Fruit fly (Drosophila melanogaster) whole organism, embryonic: ENCODE data around the gene Ciz1.

Source experiments
- CG10209 ChIP-seq: fragments of 200-800 bp; sonication (Bioruptor generic); optimal IDR thresholded peaks from 3 replicates; lab custom pipeline; 2017; ENCODE audit warnings: missing biosample characterization, mild to moderate bottlenecking, missing genetic modification characterization, missing genetic modification reagents
- CG11085 ChIP-seq: fragments of 200-800 bp; sonication (Bioruptor generic); IDR thresholded peaks from 2 replicates; pipeline ENCODE4 v1.3.6; 2022; ENCODE audit warnings: missing biosample characterization, missing genetic modification characterization
- CG11504 ChIP-seq: fragments of 200-800 bp; sonication (Bioruptor generic); optimal IDR thresholded peaks from 3 replicates; lab custom pipeline; 2019; ENCODE audit warnings: missing biosample characterization, mild to moderate bottlenecking, missing genetic modification characterization, moderate library complexity
- CG12659 ChIP-seq: fragments of 200-800 bp; sonication (Bioruptor generic); optimal IDR thresholded peaks from 3 replicates; lab custom pipeline; 2017; ENCODE audit warnings: mild to moderate bottlenecking, missing biosample characterization, missing genetic modification reagents, missing genetic modification characterization
- CG12942 ChIP-seq: fragments of 200-800 bp; sonication (Bioruptor generic); optimal IDR thresholded peaks from 3 replicates; lab custom pipeline; 2016; ENCODE audit warnings: missing biosample characterization, missing genetic modification characterization
- CG13296 ChIP-seq: fragments of 200-800 bp; sonication (Bioruptor generic); optimal IDR thresholded peaks from 3 replicates; lab custom pipeline; 2018; ENCODE audit warnings: missing biosample characterization, mild to moderate bottlenecking, missing genetic modification characterization
- CG13424 ChIP-seq: fragments of 200-800 bp; sonication (Bioruptor generic); optimal IDR thresholded peaks from 2 replicates; lab custom pipeline; 2019; ENCODE audit warnings: missing biosample characterization, mild to moderate bottlenecking, missing genetic modification characterization, moderate library complexity
- CG13624 ChIP-seq: fragments of 200-800 bp; sonication (Bioruptor generic); optimal IDR thresholded peaks from 2 replicates; lab custom pipeline; 2016; ENCODE audit warnings: missing biosample characterization, missing genetic modification characterization
- CG15269 ChIP-seq: fragments of 200-800 bp; sonication (Bioruptor generic); optimal IDR thresholded peaks from 2 replicates; lab custom pipeline; 2018; ENCODE audit warnings: missing biosample characterization, mild to moderate bottlenecking, missing genetic modification characterization, moderate library complexity
- CG18262 ChIP-seq: fragments of 200-800 bp; optimal IDR thresholded peaks from 3 replicates; lab custom pipeline; 2019; ENCODE audit warnings: missing biosample characterization, mild to moderate bottlenecking, missing genetic modification characterization, moderate library complexity
- CG30020 ChIP-seq: fragments of 200-800 bp; optimal IDR thresholded peaks from 2 replicates; lab custom pipeline; 2019; ENCODE audit warnings: missing biosample characterization, mild to moderate bottlenecking, missing genetic modification characterization, moderate library complexity
- CG31388 ChIP-seq: fragments of 200-800 bp; sonication (Bioruptor generic); optimal IDR thresholded peaks from 2 replicates; lab custom pipeline; 2016; ENCODE audit warnings: missing biosample characterization, missing genetic modification characterization
- CG32532 ChIP-seq: fragments of 200-800 bp; sonication (Bioruptor generic); IDR thresholded peaks from 2 replicates; pipeline ENCODE4 v1.3.6; 2022; ENCODE audit warnings: missing biosample characterization, missing genetic modification characterization
- CG3281 ChIP-seq: fragments of 200-800 bp; sonication (Bioruptor generic); optimal IDR thresholded peaks from 3 replicates; lab custom pipeline; 2017; ENCODE audit warnings: missing biosample characterization, mild to moderate bottlenecking, missing genetic modification characterization
- CG34422 ChIP-seq: fragments of 200-800 bp; sonication (Bioruptor generic); IDR thresholded peaks from 3 replicates; pipeline ENCODE4 v1.3.6; 2022; ENCODE audit warnings: missing biosample characterization, missing genetic modification characterization
- CG4404 ChIP-seq: fragments of 200-800 bp; sonication (Bioruptor generic); IDR thresholded peaks from 2 replicates; pipeline ENCODE4 v1.3.6; 2022; ENCODE audit warnings: missing biosample characterization, missing genetic modification characterization
- CG4424 ChIP-seq: fragments of 200-800 bp; sonication (Bioruptor generic); optimal IDR thresholded peaks from 3 replicates; lab custom pipeline; 2016; ENCODE audit warnings: missing biosample characterization, missing genetic modification characterization
- CG4854 ChIP-seq: fragments of 200-800 bp; sonication (Bioruptor generic); optimal IDR thresholded peaks from 2 replicates; lab custom pipeline; 2016; ENCODE audit warnings: missing biosample characterization, missing genetic modification characterization, inconsistent platforms
- CG5180 ChIP-seq: fragments of 200-800 bp; sonication (Bioruptor generic); optimal IDR thresholded peaks from 3 replicates; lab custom pipeline; 2017; ENCODE audit warnings: missing biosample characterization, missing genetic modification characterization, mild to moderate bottlenecking, moderate library complexity, missing genetic modification reagents
- CG5245 ChIP-seq: fragments of 200-800 bp; sonication (Bioruptor generic); optimal IDR thresholded peaks from 3 replicates; lab custom pipeline; 2016; ENCODE audit warnings: missing biosample characterization, missing genetic modification characterization
- CG8281 ChIP-seq: fragments of 200-800 bp; sonication (Bioruptor generic); optimal IDR thresholded peaks from 2 replicates; lab custom pipeline; 2018; ENCODE audit warnings: missing biosample characterization, mild to moderate bottlenecking, missing genetic modification characterization, moderate library complexity
- CG8388 ChIP-seq: fragments of 200-800 bp; sonication (Bioruptor generic); optimal IDR thresholded peaks from 2 replicates; lab custom pipeline; 2019; ENCODE audit warnings: missing biosample characterization, mild to moderate bottlenecking, missing genetic modification characterization, moderate library complexity
- CG9932 ChIP-seq: fragments of 200-800 bp; sonication (Bioruptor generic); IDR thresholded peaks from 2 replicates; pipeline ENCODE4 v1.3.6; 2022; ENCODE audit warnings: missing biosample characterization, missing genetic modification characterization
- Chrac-16 ChIP-seq: fragments of 200-800 bp; sonication (Bioruptor generic); optimal IDR thresholded peaks from 3 replicates; lab custom pipeline; 2016; ENCODE audit warnings: missing biosample characterization, missing genetic modification characterization
- Dad ChIP-seq: fragments of 200-800 bp; sonication (Bioruptor generic); optimal IDR thresholded peaks from 3 replicates; lab custom pipeline; 2016; ENCODE audit warnings: missing biosample characterization, missing genetic modification characterization
- Doc3 ChIP-seq: fragments of 200-800 bp; sonication (Bioruptor generic); IDR thresholded peaks from 3 replicates; pipeline ENCODE4 v1.3.6; 2022; ENCODE audit warnings: missing biosample characterization, missing genetic modification characterization; ENCODE audit not compliant: partially characterized antibody
- Dp ChIP-seq: fragments of 200-800 bp; sonication (Bioruptor generic); optimal IDR thresholded peaks from 2 replicates; lab custom pipeline; 2018; ENCODE audit warnings: missing biosample characterization, mild to moderate bottlenecking, missing genetic modification characterization, moderate library complexity
- Dref ChIP-seq: fragments of 200-800 bp; sonication (Bioruptor generic); IDR thresholded peaks from 2 replicates; pipeline ENCODE4 v1.3.6; 2022; ENCODE audit warnings: missing biosample characterization, missing genetic modification characterization
- Fer3 ChIP-seq: fragments of 200-800 bp; sonication (Bioruptor generic); optimal IDR thresholded peaks from 2 replicates; lab custom pipeline; 2018; ENCODE audit warnings: missing biosample characterization, mild to moderate bottlenecking, missing genetic modification characterization, moderate library complexity
- Hr51 ChIP-seq, 2 experiments: fragments of 200-800 bp; sonication (Bioruptor generic); optimal IDR thresholded peaks; 2 replicates in 1 of 2; 3 replicates in 1 of 2; lab custom pipeline; 2016 to 2018; ENCODE audit warnings: missing biosample characterization in 2 of 2, missing genetic modification characterization in 2 of 2, mild to moderate bottlenecking in 1 of 2, moderate library complexity in 1 of 2
- MESR4 ChIP-seq: fragments of 200-800 bp; sonication (Bioruptor generic); optimal IDR thresholded peaks from 2 replicates; lab custom pipeline; 2018; ENCODE audit warnings: missing biosample characterization, mild to moderate bottlenecking, missing genetic modification characterization, moderate library complexity
- Oli ChIP-seq: fragments of 200-800 bp; sonication (Bioruptor generic); optimal IDR thresholded peaks from 2 replicates; lab custom pipeline; 2018; ENCODE audit warnings: missing biosample characterization, mild to moderate bottlenecking, missing genetic modification characterization, moderate library complexity
- PHDP ChIP-seq: fragments of 200-800 bp; sonication (Bioruptor generic); optimal IDR thresholded peaks from 3 replicates; lab custom pipeline; 2018; ENCODE audit warnings: missing biosample characterization, mild to moderate bottlenecking, missing genetic modification characterization, moderate library complexity
- Rfx ChIP-seq: fragments of 200-800 bp; sonication (Bioruptor generic); IDR thresholded peaks from 2 replicates; pipeline ENCODE4 v1.3.6; 2022; ENCODE audit warnings: missing biosample characterization, missing genetic modification characterization
- bsh ChIP-seq, 2 experiments: fragments of 200-800 bp; sonication (Bioruptor generic); optimal IDR thresholded peaks; 2 replicates each; lab custom pipeline; 2017 to 2018; ENCODE audit warnings: mild to moderate bottlenecking in 2 of 2, missing biosample characterization in 2 of 2, missing genetic modification characterization in 2 of 2, moderate library complexity in 1 of 2
- cas ChIP-seq: fragments of 200-800 bp; sonication (Bioruptor generic); IDR thresholded peaks from 2 replicates; pipeline ENCODE4 v1.3.6; 2022; ENCODE audit warnings: missing biosample characterization, missing genetic modification characterization
- chn ChIP-seq: fragments of 200-800 bp; sonication (Bioruptor generic); optimal IDR thresholded peaks from 2 replicates; lab custom pipeline; 2016; ENCODE audit warnings: missing biosample characterization, missing genetic modification characterization
- crp ChIP-seq, 2 experiments: fragments of 200-800 bp; sonication (Bioruptor generic); optimal IDR thresholded peaks; 2 replicates in 1 of 2; 3 replicates in 1 of 2; lab custom pipeline; 2017; ENCODE audit warnings: missing biosample characterization in 2 of 2, missing genetic modification characterization in 2 of 2, mild to moderate bottlenecking in 1 of 2, moderate library complexity in 1 of 2
- lab ChIP-seq: fragments of 200-800 bp; sonication (Bioruptor generic); optimal IDR thresholded peaks from 3 replicates; lab custom pipeline; 2017; ENCODE audit warnings: missing biosample characterization, missing genetic modification characterization, mild to moderate bottlenecking, moderate library complexity, missing genetic modification reagents
- nom ChIP-seq: fragments of 200-800 bp; sonication (Bioruptor generic); optimal IDR thresholded peaks from 2 replicates; lab custom pipeline; 2017; ENCODE audit warnings: missing biosample characterization, missing genetic modification characterization, mild to moderate bottlenecking, moderate library complexity, missing genetic modification reagents
- phol ChIP-seq: fragments of 200-800 bp; sonication (Bioruptor generic); optimal IDR thresholded peaks from 3 replicates; lab custom pipeline; 2018; ENCODE audit warnings: missing biosample characterization, mild to moderate bottlenecking, missing genetic modification characterization, moderate library complexity
- pzg ChIP-seq: fragments of 200-800 bp; sonication (Bioruptor generic); optimal IDR thresholded peaks from 3 replicates; lab custom pipeline; 2018; ENCODE audit warnings: missing biosample characterization, mild to moderate bottlenecking, missing genetic modification characterization, moderate library complexity
- run ChIP-seq: fragments of 200-800 bp; sonication (Bioruptor generic); optimal IDR thresholded peaks from 3 replicates; lab custom pipeline; 2018; ENCODE audit warnings: missing biosample characterization, mild to moderate bottlenecking, missing genetic modification characterization
- salm ChIP-seq: fragments of 200-800 bp; sonication (Bioruptor generic); optimal IDR thresholded peaks from 2 replicates; lab custom pipeline; 2018; ENCODE audit warnings: missing biosample characterization, mild to moderate bottlenecking, missing genetic modification characterization
- stwl ChIP-seq: fragments of 200-800 bp; sonication (Bioruptor generic); optimal IDR thresholded peaks from 3 replicates; lab custom pipeline; 2018; ENCODE audit warnings: missing biosample characterization, mild to moderate bottlenecking, missing genetic modification characterization, moderate library complexity
- sug ChIP-seq: fragments of 200-800 bp; optimal IDR thresholded peaks from 2 replicates; lab custom pipeline; 2019; ENCODE audit warnings: missing biosample characterization, mild to moderate bottlenecking, missing genetic modification characterization, moderate library complexity
- tap ChIP-seq: fragments of 200-800 bp; optimal IDR thresholded peaks from 3 replicates; lab custom pipeline; 2019; ENCODE audit warnings: missing biosample characterization, mild to moderate bottlenecking, missing genetic modification characterization, moderate library complexity
- trem ChIP-seq: fragments of 200-800 bp; optimal IDR thresholded peaks from 3 replicates; lab custom pipeline; 2019; ENCODE audit warnings: missing biosample characterization, mild to moderate bottlenecking, missing genetic modification characterization, moderate library complexity
- zfh1 ChIP-seq: fragments of 200-800 bp; sonication (Bioruptor generic); IDR thresholded peaks from 3 replicates; pipeline ENCODE4 v1.3.6; 2022; ENCODE audit warnings: missing biosample characterization, missing genetic modification characterization
- zfh2 ChIP-seq: fragments of 200-800 bp; sonication (Bioruptor generic); optimal IDR thresholded peaks from 2 replicates; lab custom pipeline; 2016; ENCODE audit warnings: missing biosample characterization, missing genetic modification characterization

Ciz1 gene

DNA sequence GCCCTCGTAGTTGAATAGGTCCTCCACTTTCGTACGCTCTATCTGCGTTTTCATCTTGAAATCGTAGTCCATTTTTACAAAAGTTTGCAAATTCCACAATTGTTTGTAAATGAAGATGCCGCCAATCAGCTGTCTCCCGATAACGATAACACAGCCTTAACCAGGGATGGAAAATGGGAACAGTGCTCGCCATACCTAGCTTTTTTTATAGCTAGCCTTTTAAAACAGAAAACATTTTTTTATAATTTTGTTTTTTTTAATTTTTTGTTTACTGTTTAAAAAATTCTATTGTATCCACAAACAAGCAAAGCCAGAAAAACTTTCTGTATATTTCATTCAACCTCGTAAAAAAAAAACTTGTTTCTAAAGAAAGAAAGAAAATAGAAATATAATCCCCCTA, 25.9 kb upstream of the Ciz1 start, which contains the start of gene Cdk8 (continued):
- TF ChIP-seq salm (tag; lab: Kevin White, UChicago) (no peak), trem (tag; lab: Kevin White, UChicago) (peak; percentile 13), CG5180 (GFP tag; lab: Kevin White, UChicago) (no peak), CG12942 (GFP tag; lab: Kevin White, UChicago) (peak; percentile 25), phol (tag; lab: Kevin White, UChicago) (peak; percentile 67), CG13424 (tag; lab: Kevin White, UChicago) (peak; percentile 56), Dref (GFP tag; lab: Robert Waterston, UW) (peak; percentile 72), MESR4 (GFP tag; lab: Kevin White, UChicago) (peak; percentile 26), Dad (no peak), CG13296 (GFP tag; lab: Kevin White, UChicago) (peak; percentile 40), CG15269 (peak; percentile 52), CG10209 (GFP tag; lab: Kevin White, UChicago) (no peak), CG4404 (GFP tag; lab: Robert Waterston, UW) (no peak), CG30020 (tag; lab: Kevin White, UChicago) (peak; percentile 42), Hr51 (GFP tag; optimal IDR thresholded peaks at IDR 0.05; lab: Kevin White, UChicago) (no peak), CG4424 (GFP tag; lab: Kevin White, UChicago) (peak; percentile 33), CG8281 (tag; lab: Kevin White, UChicago) (no peak), CG11085 (GFP tag; lab: Robert Waterston, UW) (no peak), tap (tag; lab: Kevin White, UChicago) (peak; percentile 12), CG3281 (GFP tag; lab: Kevin White, UChicago) (no peak), Doc3 (GFP tag; lab: Robert Waterston, UW) (no peak), zfh2 (peak; percentile 14), CG34422 (GFP tag; lab: Robert Waterston, UW) (peak; percentile 51; the same call in 1 of the 3 replicates), CG8388 (GFP tag; lab: Kevin White, UChicago) (peak; percentile 47), zfh1 (GFP tag; lab: Robert Waterston, UW) (no peak), CG18262 (tag; lab: Kevin White, UChicago) (peak; percentile 39), Fer3 (tag; lab: Kevin White, UChicago) (peak; percentile 44), bsh (GFP tag; optimal IDR thresholded peaks at IDR 0.05; lab: Kevin White, UChicago) (peak in 1 of 2 experiments; percentile 47), run (no peak), chn (peak; percentile 9), CG32532 (GFP tag; lab: Robert Waterston, UW) (peak; percentile 64), Dp (GFP tag; lab: Kevin White, UChicago) (peak; percentile 63), CG9932 (peak; percentile 77), CG4854 (GFP tag; lab: Kevin White, UChicago) (no peak), CG5245 (GFP tag; lab: Kevin White, UChicago) (no peak), lab (GFP tag; lab: Kevin White, UChicago) (peak; percentile 29), cas (GFP tag; lab: Robert Waterston, UW) (no peak), Chrac-16 (peak; percentile 13), CG11504 (tag; lab: Kevin White, UChicago) (no peak), Oli (tag; lab: Kevin White, UChicago) (no peak), crp (GFP tag; optimal IDR thresholded peaks at IDR 0.05; lab: Kevin White, UChicago) (peak; percentile 68 to 92), pzg (GFP tag; lab: Kevin White, UChicago) (peak; percentile 47), CG12659 (GFP tag; lab: Kevin White, UChicago) (peak; percentile 60), sug (peak; percentile 33), Rfx (GFP tag; lab: Robert Waterston, UW) (peak; percentile 53), PHDP (peak; percentile 31), CG31388 (no peak), stwl (tag; lab: Kevin White, UChicago) (peak; percentile 22), CG13624 (peak; percentile 29), nom (GFP tag; lab: Kevin White, UChicago) (no peak)
